Worm (Caenorhabditis elegans) whole organism, mixed stage, embryonic: ENCODE data around the gene W05E10.5.

Source experiments
- blmp-1 ChIP-seq: fragments of 150-350 bp; optimal IDR thresholded peaks from 2 replicates; lab custom pipeline; 2014; ENCODE audit warnings: missing biosample characterization, missing genetic modification characterization
- elt-1 ChIP-seq: sonication (generic microtip); optimal IDR thresholded peaks from 2 replicates; lab custom pipeline; 2017; ENCODE audit warnings: missing genetic modification characterization, mild to moderate bottlenecking, missing compliant biosample characterization, antibody characterized with exemption, moderate library complexity, borderline replicate concordance; ENCODE audit not compliant: insufficient read depth
- elt-3 ChIP-seq: fragments of 150-350 bp; optimal IDR thresholded peaks from 2 replicates; lab custom pipeline; 2014; ENCODE audit warnings: missing biosample characterization, missing genetic modification characterization
- nhr-237 ChIP-seq: fragments of 150-350 bp; optimal IDR thresholded peaks from 2 replicates; lab custom pipeline; 2014; ENCODE audit warnings: missing biosample characterization, missing genetic modification characterization
- nhr-28 ChIP-seq: fragments of 150-350 bp; optimal IDR thresholded peaks from 2 replicates; lab custom pipeline; 2014; ENCODE audit warnings: missing biosample characterization, missing genetic modification characterization
- zip-8 ChIP-seq: fragments of 150-350 bp; optimal IDR thresholded peaks from 2 replicates; lab custom pipeline; 2014; ENCODE audit warnings: missing biosample characterization, missing genetic modification characterization
- ztf-11 ChIP-seq: fragments of 150-350 bp; optimal IDR thresholded peaks from 2 replicates; lab custom pipeline; 2014; ENCODE audit warnings: missing biosample characterization, missing genetic modification characterization

ce11 chrV:11647821-11648220, 47.7 kb downstream of the W05E10.5 start:
- no peak for TF ChIP-seq nhr-237 (tag; lab: Kevin White, UChicago)
- no peak for TF ChIP-seq nhr-28 (tag; lab: Kevin White, UChicago)
- TF ChIP-seq elt-3 (tag; lab: Kevin White, UChicago) = no peak
- TF ChIP-seq zip-8 = no peak
- no peak for TF ChIP-seq blmp-1 (tag; lab: Kevin White, UChicago)
- TF ChIP-seq ztf-11 (tag; lab: Kevin White, UChicago) = no peak
- TF ChIP-seq elt-1 (tag; lab: Kevin White, UChicago) = no peak
